Fruit fly (Drosophila melanogaster) whole organism, embryonic: ENCODE measurements around the gene Hacd1.

Experiments used
- Ada2b ChIP-seq: fragments of 200-800 bp; sonication (Bioruptor generic); IDR thresholded peaks from 2 replicates; pipeline ENCODE4 v1.3.6; 2022; ENCODE audit warnings: missing biosample characterization, missing genetic modification characterization
- Asciz ChIP-seq: fragments of 200-800 bp; sonication (Bioruptor generic); optimal IDR thresholded peaks from 2 replicates; lab custom pipeline; 2017; ENCODE audit warnings: missing biosample characterization, mild to moderate bottlenecking, missing genetic modification characterization, missing genetic modification reagents
- CG12071 ChIP-seq: fragments of 200-800 bp; sonication (Bioruptor generic); optimal IDR thresholded peaks from 3 replicates; lab custom pipeline; 2018; ENCODE audit warnings: missing biosample characterization, mild to moderate bottlenecking, missing genetic modification characterization
- CG12104 ChIP-seq: fragments of 200-800 bp; sonication (Bioruptor generic); optimal IDR thresholded peaks from 3 replicates; lab custom pipeline; 2016; ENCODE audit warnings: missing biosample characterization, missing genetic modification characterization
- CG12219 ChIP-seq: fragments of 200-800 bp; sonication (Bioruptor generic); optimal IDR thresholded peaks from 3 replicates; lab custom pipeline; 2018; ENCODE audit warnings: missing biosample characterization, mild to moderate bottlenecking, missing genetic modification characterization
- CG12659 ChIP-seq: fragments of 200-800 bp; sonication (Bioruptor generic); optimal IDR thresholded peaks from 3 replicates; lab custom pipeline; 2017; ENCODE audit warnings: mild to moderate bottlenecking, missing biosample characterization, missing genetic modification reagents, missing genetic modification characterization
- CG13287 ChIP-seq: fragments of 200-800 bp; sonication (Bioruptor generic); IDR thresholded peaks from 2 replicates; pipeline ENCODE4 v1.3.6; 2022; ENCODE audit warnings: missing biosample characterization, missing genetic modification characterization; ENCODE audit not compliant: partially characterized antibody
- CG14441 ChIP-seq: fragments of 200-800 bp; sonication (Bioruptor generic); IDR thresholded peaks from 2 replicates; pipeline ENCODE4 v1.3.6; 2022; ENCODE audit warnings: missing biosample characterization, missing genetic modification characterization
- CG18599 ChIP-seq: fragments of 200-800 bp; sonication (Bioruptor generic); optimal IDR thresholded peaks from 3 replicates; lab custom pipeline; 2017; ENCODE audit warnings: missing biosample characterization, missing genetic modification characterization, mild to moderate bottlenecking, moderate library complexity, missing genetic modification reagents
- CG30020 ChIP-seq: fragments of 200-800 bp; optimal IDR thresholded peaks from 2 replicates; lab custom pipeline; 2019; ENCODE audit warnings: missing biosample characterization, mild to moderate bottlenecking, missing genetic modification characterization, moderate library complexity
- CG3163 ChIP-seq: fragments of 200-800 bp; sonication (Bioruptor generic); optimal IDR thresholded peaks from 3 replicates; lab custom pipeline; 2016; ENCODE audit warnings: missing biosample characterization, missing genetic modification characterization
- CG32767 ChIP-seq: fragments of 200-800 bp; sonication (Bioruptor generic); IDR thresholded peaks from 2 replicates; pipeline ENCODE4 v1.3.6; 2022; ENCODE audit warnings: missing biosample characterization, missing genetic modification characterization
- CG32772 ChIP-seq: fragments of 200-800 bp; sonication (Bioruptor generic); IDR thresholded peaks from 2 replicates; pipeline ENCODE4 v1.3.6; 2022; ENCODE audit warnings: missing biosample characterization, missing genetic modification characterization
- CG3281 ChIP-seq: fragments of 200-800 bp; sonication (Bioruptor generic); optimal IDR thresholded peaks from 3 replicates; lab custom pipeline; 2017; ENCODE audit warnings: missing biosample characterization, mild to moderate bottlenecking, missing genetic modification characterization
- CG4730 ChIP-seq: fragments of 200-800 bp; sonication (Bioruptor generic); IDR thresholded peaks from 2 replicates; pipeline ENCODE4 v1.3.6; 2022; ENCODE audit warnings: missing biosample characterization, missing genetic modification characterization
- CG6765 ChIP-seq: fragments of 200-800 bp; sonication (Bioruptor generic); optimal IDR thresholded peaks from 3 replicates; lab custom pipeline; 2017; ENCODE audit warnings: missing biosample characterization, mild to moderate bottlenecking, missing genetic modification characterization
- CG7357 ChIP-seq: fragments of 200-800 bp; sonication (Bioruptor generic); IDR thresholded peaks from 3 replicates; pipeline ENCODE4 v1.3.6; 2022; ENCODE audit warnings: missing biosample characterization, missing genetic modification characterization
- CG8281 ChIP-seq: fragments of 200-800 bp; sonication (Bioruptor generic); optimal IDR thresholded peaks from 2 replicates; lab custom pipeline; 2018; ENCODE audit warnings: missing biosample characterization, mild to moderate bottlenecking, missing genetic modification characterization, moderate library complexity
- CHES-1-like ChIP-seq: fragments of 200-800 bp; sonication (Bioruptor generic); optimal IDR thresholded peaks from 2 replicates; lab custom pipeline; 2016; ENCODE audit warnings: missing biosample characterization, missing genetic modification characterization
- Chrac-16 ChIP-seq: fragments of 200-800 bp; sonication (Bioruptor generic); optimal IDR thresholded peaks from 3 replicates; lab custom pipeline; 2016; ENCODE audit warnings: missing biosample characterization, missing genetic modification characterization
- Dbx ChIP-seq: fragments of 200-800 bp; sonication (Bioruptor generic); IDR thresholded peaks from 3 replicates; pipeline ENCODE4 v1.3.6; 2022; ENCODE audit warnings: missing biosample characterization, missing genetic modification characterization
- Dek ChIP-seq: fragments of 200-800 bp; sonication (Bioruptor generic); optimal IDR thresholded peaks from 3 replicates; lab custom pipeline; 2019; ENCODE audit warnings: missing biosample characterization, mild to moderate bottlenecking, missing genetic modification characterization, moderate library complexity
- Dp ChIP-seq: fragments of 200-800 bp; sonication (Bioruptor generic); optimal IDR thresholded peaks from 2 replicates; lab custom pipeline; 2018; ENCODE audit warnings: missing biosample characterization, mild to moderate bottlenecking, missing genetic modification characterization, moderate library complexity
- Kr ChIP-seq: fragments of 200-800 bp; sonication (Bioruptor generic); optimal IDR thresholded peaks from 2 replicates; lab custom pipeline; 2017; ENCODE audit warnings: missing biosample characterization, mild to moderate bottlenecking, missing genetic modification characterization
- Lim3 ChIP-seq: fragments of 200-800 bp; sonication (Bioruptor generic); IDR thresholded peaks from 2 replicates; pipeline ENCODE4 v1.3.6; 2022; ENCODE audit warnings: missing biosample characterization, missing genetic modification characterization
- Lpt ChIP-seq: fragments of >200 bp; optimal IDR thresholded peaks from 2 replicates; lab custom pipeline; 2018; ENCODE audit warnings: missing biosample characterization, missing genetic modification characterization
- Max ChIP-seq: fragments of 200-800 bp; sonication (Bioruptor generic); optimal IDR thresholded peaks from 2 replicates; lab custom pipeline; 2016; ENCODE audit warnings: missing biosample characterization, mild to moderate bottlenecking, missing genetic modification characterization
- Mrtf ChIP-seq: fragments of 200-800 bp; sonication (Bioruptor generic); IDR thresholded peaks from 3 replicates; pipeline ENCODE4 v1.3.6; 2022; ENCODE audit warnings: missing biosample characterization, missing genetic modification characterization
- NK7.1 ChIP-seq: fragments of 200-800 bp; sonication (Bioruptor generic); optimal IDR thresholded peaks from 3 replicates; lab custom pipeline; 2016; ENCODE audit warnings: missing biosample characterization, missing genetic modification characterization
- Nf-YA ChIP-seq: fragments of 200-800 bp; sonication (Bioruptor generic); IDR thresholded peaks from 2 replicates; pipeline ENCODE4 v1.3.6; 2022; ENCODE audit warnings: missing biosample characterization, missing genetic modification characterization
- PHDP ChIP-seq: fragments of 200-800 bp; sonication (Bioruptor generic); optimal IDR thresholded peaks from 3 replicates; lab custom pipeline; 2018; ENCODE audit warnings: missing biosample characterization, mild to moderate bottlenecking, missing genetic modification characterization, moderate library complexity
- Side ChIP-seq: fragments of 200-800 bp; sonication (Bioruptor generic); optimal IDR thresholded peaks from 2 replicates; lab custom pipeline; 2016; ENCODE audit warnings: missing biosample characterization, missing genetic modification characterization
- Xrp1 ChIP-seq: fragments of 200-800 bp; sonication (Bioruptor generic); IDR thresholded peaks from 2 replicates; pipeline ENCODE4 v1.3.6; 2022; ENCODE audit warnings: missing biosample characterization, missing genetic modification characterization
- aop ChIP-seq: fragments of 200-800 bp; sonication (Bioruptor generic); IDR thresholded peaks from 2 replicates; pipeline ENCODE4 v1.3.6; 2022; ENCODE audit warnings: missing biosample characterization, missing genetic modification characterization
- ara ChIP-seq: fragments of 200-800 bp; sonication (Bioruptor generic); IDR thresholded peaks from 2 replicates; pipeline ENCODE4 v1.3.6; 2022; ENCODE audit warnings: missing biosample characterization, missing genetic modification characterization
- bsh ChIP-seq, 2 experiments: fragments of 200-800 bp; sonication (Bioruptor generic); optimal IDR thresholded peaks; 2 replicates each; lab custom pipeline; 2017 to 2018; ENCODE audit warnings: mild to moderate bottlenecking in 2 of 2, missing biosample characterization in 2 of 2, missing genetic modification characterization in 2 of 2, moderate library complexity in 1 of 2
- crc ChIP-seq: fragments of 200-800 bp; sonication (Bioruptor generic); optimal IDR thresholded peaks from 2 replicates; lab custom pipeline; 2016; ENCODE audit warnings: missing biosample characterization, missing genetic modification characterization
- crp ChIP-seq, 2 experiments: fragments of 200-800 bp; sonication (Bioruptor generic); optimal IDR thresholded peaks; 2 replicates in 1 of 2; 3 replicates in 1 of 2; lab custom pipeline; 2017; ENCODE audit warnings: missing biosample characterization in 2 of 2, missing genetic modification characterization in 2 of 2, mild to moderate bottlenecking in 1 of 2, moderate library complexity in 1 of 2
- cwo ChIP-seq: fragments of 200-800 bp; sonication (Bioruptor generic); optimal IDR thresholded peaks from 3 replicates; lab custom pipeline; 2017; ENCODE audit warnings: missing biosample characterization, missing genetic modification characterization, mild to moderate bottlenecking, moderate library complexity, missing genetic modification reagents
- danr ChIP-seq: fragments of 200-800 bp; sonication (Bioruptor generic); IDR thresholded peaks from 2 replicates; pipeline ENCODE4 v1.3.6; 2022; ENCODE audit warnings: missing biosample characterization, missing genetic modification characterization
- dpn ChIP-seq, 2 experiments: fragments of 200-800 bp; sonication (Bioruptor generic); optimal IDR thresholded peaks; 3 replicates each; lab custom pipeline; 2016; ENCODE audit warnings: missing biosample characterization in 2 of 2, missing genetic modification characterization in 2 of 2
- gem ChIP-seq: fragments of 200-800 bp; sonication (Bioruptor generic); optimal IDR thresholded peaks from 2 replicates; lab custom pipeline; 2019; ENCODE audit warnings: missing biosample characterization, mild to moderate bottlenecking, missing genetic modification characterization, moderate library complexity
- lilli ChIP-seq: fragments of 200-800 bp; sonication (Bioruptor generic); optimal IDR thresholded peaks from 3 replicates; lab custom pipeline; 2016; ENCODE audit warnings: missing biosample characterization, missing genetic modification characterization
- prd ChIP-seq, 3 experiments: fragments of >200 bp in 2 of 3; fragments of 200-800 bp in 1 of 3; sonication (Bioruptor generic) in 1 of 3; optimal IDR thresholded peaks in 2 of 3; IDR thresholded peaks in 1 of 3; 2 replicates in 2 of 3; 3 replicates in 1 of 3; pipeline versions ENCODE4 v1.3.6 to Lab custom; 2017 to 2022; ENCODE audit warnings: missing biosample characterization in 1 of 3, missing genetic modification characterization in 1 of 3
- stc ChIP-seq: fragments of 200-800 bp; sonication (Bioruptor generic); IDR thresholded peaks from 2 replicates; pipeline ENCODE4 v1.3.6; 2022; ENCODE audit warnings: missing biosample characterization, missing genetic modification characterization
- trh ChIP-seq: fragments of 200-800 bp; sonication (Bioruptor generic); optimal IDR thresholded peaks from 2 replicates; lab custom pipeline; 2016; ENCODE audit warnings: missing biosample characterization, missing genetic modification characterization
- twi ChIP-seq: fragments of 200-800 bp; optimal IDR thresholded peaks from 2 replicates; lab custom pipeline; 2019; ENCODE audit warnings: missing biosample characterization, mild to moderate bottlenecking, missing genetic modification characterization, moderate library complexity

The Hacd1 gene

DNA sequence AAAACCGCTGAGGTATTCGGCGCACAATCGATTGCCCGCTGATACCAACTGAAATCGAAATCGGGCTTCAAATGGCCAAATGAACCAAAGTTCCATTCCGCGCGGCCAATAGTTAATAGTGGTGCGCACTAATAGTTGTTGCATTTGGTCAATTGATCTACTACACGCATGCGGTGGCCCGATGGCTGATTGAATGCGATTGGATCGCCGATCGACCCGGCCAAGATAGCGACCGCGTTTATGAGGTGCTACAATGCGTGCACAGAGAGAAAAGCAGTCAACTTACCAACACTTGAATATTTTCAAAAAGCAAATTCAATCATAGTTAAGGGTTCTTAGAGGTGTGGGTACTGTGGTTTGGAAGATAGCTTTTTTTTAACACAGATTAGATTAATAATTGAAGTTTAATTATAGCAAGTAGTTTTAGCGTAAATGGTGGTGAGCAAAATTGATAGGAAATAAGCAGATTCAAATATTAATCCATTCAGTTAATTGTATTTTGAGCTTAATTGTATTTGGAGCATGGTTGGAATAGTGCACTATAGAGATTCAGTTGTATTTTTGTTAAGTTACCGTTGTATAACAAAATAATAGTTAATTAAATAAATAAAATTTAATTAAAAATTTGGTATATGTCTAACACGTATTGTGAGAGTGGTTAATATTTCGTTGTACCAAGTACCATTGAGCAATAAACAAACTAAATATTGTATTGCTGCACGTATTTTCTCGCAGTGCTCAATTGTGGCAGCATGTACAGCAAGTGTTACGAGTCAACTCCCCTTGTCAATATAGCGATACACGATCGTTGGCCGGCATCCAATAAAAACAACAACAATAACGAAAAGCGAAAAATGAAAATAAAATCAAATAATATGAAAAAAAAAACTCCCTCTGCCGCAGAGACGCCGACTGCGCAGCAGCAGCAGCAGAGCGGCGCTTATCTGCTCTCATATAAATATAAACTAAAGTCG lies 24.7 kb upstream of the Hacd1 start (continued):
- TF ChIP-seq Side (GFP tag; lab: Kevin White, UChicago), result no peak
- TF ChIP-seq Dp (GFP tag; lab: Kevin White, UChicago), result peak; percentile 3
- no peak for TF ChIP-seq crc (GFP tag; lab: Kevin White, UChicago)
- no peak for TF ChIP-seq CG12071 (GFP tag; lab: Kevin White, UChicago)
- TF ChIP-seq aop, result no peak
- TF ChIP-seq Chrac-16 (GFP tag; lab: Kevin White, UChicago), result peak; percentile 56
- peak; percentile 35; the same call in 1 of the 2 replicates for TF ChIP-seq Lim3 (GFP tag; lab: Robert Waterston, UW)
- no peak for TF ChIP-seq NK7.1 (GFP tag; lab: Kevin White, UChicago)
- peak; percentile 51 for TF ChIP-seq CG4730 (GFP tag; lab: Robert Waterston, UW)
- TF ChIP-seq PHDP (tag; lab: Kevin White, UChicago), result peak; percentile 52
- TF ChIP-seq cwo (GFP tag; lab: Kevin White, UChicago), result peak; percentile 1
- no peak; the same call in 1 of the 2 replicates for TF ChIP-seq danr
- TF ChIP-seq twi, result peak; percentile 6
- peak; percentile 66 for TF ChIP-seq CG3281
- peak; percentile 0 for TF ChIP-seq CG6765 (GFP tag; lab: Kevin White, UChicago)
- TF ChIP-seq bsh (GFP tag; optimal IDR thresholded peaks at IDR 0.05; lab: Kevin White, UChicago), result peak; percentile 4 to 47
- TF ChIP-seq CG30020 (tag; lab: Kevin White, UChicago), result peak; percentile 11
- TF ChIP-seq Lpt (GFP tag; lab: Kevin White, UChicago), result no peak
- peak; percentile 31 for TF ChIP-seq CHES-1-like (GFP tag; lab: Kevin White, UChicago)
- no peak for TF ChIP-seq crp (GFP tag; optimal IDR thresholded peaks at IDR 0.05; lab: Kevin White, UChicago)
- no peak for TF ChIP-seq Ada2b
- TF ChIP-seq CG12104 (GFP tag; lab: Kevin White, UChicago), result peak; percentile 36
- peak; percentile 75 for TF ChIP-seq gem
- peak; percentile 68 for TF ChIP-seq CG12659 (GFP tag; lab: Kevin White, UChicago)
- TF ChIP-seq CG32767 (GFP tag; lab: Robert Waterston, UW), result 0 out of 2 replicates have a peak, but pooled peaks have one; percentile 30
- no peak; the same call in none of the 2 replicates for TF ChIP-seq Xrp1 (GFP tag; lab: Robert Waterston, UW)
- TF ChIP-seq lilli, result peak; percentile 50
- TF ChIP-seq dpn (GFP tag; optimal IDR thresholded peaks at IDR 0.05; lab: Kevin White, UChicago), result peak in 1 of 2 experiments; percentile 40
- peak; percentile 32; the same call in 1 of the 2 replicates for TF ChIP-seq CG13287 (GFP tag; lab: Robert Waterston, UW)
- no peak for TF ChIP-seq prd (optimal IDR thresholded peaks at IDR 0.05; lab: Kevin White, UChicago)
- TF ChIP-seq prd (GFP tag; IDR thresholded peaks at IDR 0.05; lab: Robert Waterston, UW), result peak; percentile 71
- peak; percentile 56 for TF ChIP-seq CG18599 (GFP tag; lab: Kevin White, UChicago)
- TF ChIP-seq CG8281, result no peak
- TF ChIP-seq Max (GFP tag; lab: Kevin White, UChicago), result peak; percentile 54
- peak; percentile 7 for TF ChIP-seq Dek
- TF ChIP-seq CG14441 (GFP tag; lab: Robert Waterston, UW), result peak; percentile 62
- no peak for TF ChIP-seq Dbx (GFP tag; lab: Robert Waterston, UW)
- peak; percentile 27 for TF ChIP-seq CG32772 (GFP tag; lab: Robert Waterston, UW)
- TF ChIP-seq Kr (GFP tag; lab: Kevin White, UChicago), result no peak
- TF ChIP-seq trh (GFP tag; lab: Kevin White, UChicago), result peak; percentile 31
- no peak for TF ChIP-seq Nf-YA (GFP tag; lab: Robert Waterston, UW)
- TF ChIP-seq stc (GFP tag; lab: Robert Waterston, UW), result 0 out of 2 replicates have a peak, but pooled peaks have one; percentile 25
- no peak for TF ChIP-seq CG12219 (GFP tag; lab: Kevin White, UChicago)
- TF ChIP-seq ara (GFP tag; lab: Robert Waterston, UW), result peak; percentile 63
- 0 out of 3 replicates have a peak, but pooled peaks have one; percentile 27 for TF ChIP-seq CG7357 (GFP tag; lab: Robert Waterston, UW)
- peak; percentile 31; the same call in 1 of the 3 replicates for TF ChIP-seq Mrtf (GFP tag; lab: Robert Waterston, UW)
- peak; percentile 28 for TF ChIP-seq CG3163 (GFP tag; lab: Kevin White, UChicago)
- peak; percentile 3 for TF ChIP-seq Asciz (GFP tag; lab: Kevin White, UChicago)
